Worm (Caenorhabditis elegans): Measurements from ENCODE around the gene Y47A7.2.

DNA sequence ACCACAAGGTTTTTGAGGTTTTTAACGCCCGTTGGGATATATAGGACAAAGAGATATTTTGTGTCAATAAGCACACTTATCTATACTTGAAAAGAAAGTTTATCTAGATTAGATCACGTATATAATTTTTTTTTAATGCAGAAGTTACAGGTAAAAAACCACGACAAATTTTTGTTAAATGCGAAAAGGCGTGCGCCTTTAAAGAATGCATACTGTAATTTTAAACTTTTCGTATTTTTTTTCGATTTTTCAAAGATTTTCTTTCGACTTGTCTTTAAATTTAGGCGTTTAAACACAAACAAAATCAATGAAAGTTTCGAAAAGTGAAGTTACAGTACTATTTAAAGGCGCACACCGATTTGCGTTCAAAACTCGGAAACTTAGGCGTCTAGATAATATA, 5.5 kb upstream of the Y47A7.2 start:
- TF ChIP-seq nhr-28 (tag; optimal IDR thresholded peaks at IDR 0.05) (no peak), nhr-12 (tag; optimal IDR thresholded peaks at IDR 0.05) (no peak), ceh-83 (GFP tag; optimal IDR thresholded peaks at IDR 0.05) (no peak), nhr-237 (tag; optimal IDR thresholded peaks at IDR 0.05) (no peak), mep-1 (tag; optimal IDR thresholded peaks at IDR 0.05) (no peak), unc-39 (tag; optimal IDR thresholded peaks at IDR 0.05) (no peak), snpc-4 (tag; optimal IDR thresholded peaks at IDR 0.05) (no peak), unc-62 (GFP tag; optimal IDR thresholded peaks at IDR 0.05) (no peak), hlh-1 (tag; optimal IDR thresholded peaks at IDR 0.05) (no peak), elt-3 (tag; optimal IDR thresholded peaks at IDR 0.05) (no peak), blmp-1 (tag; optimal IDR thresholded peaks at IDR 0.05) (no peak), ztf-11 (tag; optimal IDR thresholded peaks at IDR 0.05) (no peak)
